Worm (Caenorhabditis elegans) whole organism, mixed stage, embryonic: Measurements from ENCODE around the gene T20B12.5.

Experiments
- M03D4.4 ChIP-seq: sonication (generic microtip); optimal IDR thresholded peaks from 2 replicates; lab custom pipeline; 2017; ENCODE audit warnings: mild to moderate bottlenecking, missing genetic modification characterization, missing compliant biosample characterization
- bed-3 ChIP-seq: fragments of 200-800 bp; sonication (Bioruptor generic); optimal IDR thresholded peaks from 3 replicates; lab custom pipeline; 2018; ENCODE audit warnings: mild to moderate bottlenecking, missing genetic modification characterization, moderate library complexity, missing compliant biosample characterization
- blmp-1 ChIP-seq: fragments of 150-350 bp; optimal IDR thresholded peaks from 2 replicates; lab custom pipeline; 2014; ENCODE audit warnings: missing biosample characterization, missing genetic modification characterization
- ceh-39 ChIP-seq: fragments of 150-350 bp; optimal IDR thresholded peaks from 2 replicates; lab custom pipeline; 2014; ENCODE audit warnings: missing biosample characterization, missing genetic modification characterization
- ceh-43 ChIP-seq: fragments of 200-800 bp; sonication (Bioruptor generic); optimal IDR thresholded peaks from 2 replicates; lab custom pipeline; 2018; ENCODE audit warnings: mild to moderate bottlenecking, missing genetic modification characterization, moderate library complexity, missing compliant biosample characterization
- ces-1 ChIP-seq: fragments of 150-350 bp; optimal IDR thresholded peaks from 2 replicates; lab custom pipeline; 2014; ENCODE audit warnings: missing biosample characterization, missing genetic modification reagents, missing genetic modification characterization
- drap-1 ChIP-seq: fragments of 200-800 bp; sonication (Bioruptor generic); optimal IDR thresholded peaks from 3 replicates; lab custom pipeline; 2018; ENCODE audit warnings: mild to moderate bottlenecking, missing genetic modification characterization, missing compliant biosample characterization
- elt-1 ChIP-seq: sonication (generic microtip); optimal IDR thresholded peaks from 2 replicates; lab custom pipeline; 2017; ENCODE audit warnings: missing genetic modification characterization, mild to moderate bottlenecking, missing compliant biosample characterization, antibody characterized with exemption, moderate library complexity, borderline replicate concordance; ENCODE audit not compliant: insufficient read depth
- elt-3 ChIP-seq: fragments of 150-350 bp; optimal IDR thresholded peaks from 2 replicates; lab custom pipeline; 2014; ENCODE audit warnings: missing biosample characterization, missing genetic modification characterization
- flh-1 ChIP-seq: fragments of 200-800 bp; sonication (Bioruptor generic); optimal IDR thresholded peaks from 2 replicates; lab custom pipeline; 2018; ENCODE audit warnings: mild to moderate bottlenecking, missing genetic modification characterization, moderate library complexity, missing compliant biosample characterization
- ham-2 ChIP-seq: fragments of 200-800 bp; sonication (Bioruptor generic); optimal IDR thresholded peaks from 2 replicates; lab custom pipeline; 2018; ENCODE audit warnings: mild to moderate bottlenecking, missing genetic modification characterization, missing compliant biosample characterization
- hlh-1 ChIP-seq: fragments of 150-350 bp; optimal IDR thresholded peaks from 2 replicates; lab custom pipeline; 2014; ENCODE audit warnings: missing biosample characterization, missing genetic modification reagents, missing genetic modification characterization
- lin-13 ChIP-seq: fragments of 150-350 bp; optimal IDR thresholded peaks from 2 replicates; lab custom pipeline; 2014; ENCODE audit warnings: missing biosample characterization, missing genetic modification characterization
- lin-32 ChIP-seq: fragments of 200-800 bp; sonication (Bioruptor generic); optimal IDR thresholded peaks from 2 replicates; lab custom pipeline; 2018; ENCODE audit warnings: mild to moderate bottlenecking, missing genetic modification characterization, missing compliant biosample characterization
- lsy-2 ChIP-seq: fragments of 150-350 bp; optimal IDR thresholded peaks from 2 replicates; lab custom pipeline; 2014; ENCODE audit warnings: missing biosample characterization, missing genetic modification characterization
- mep-1 ChIP-seq: fragments of 150-350 bp; optimal IDR thresholded peaks from 2 replicates; lab custom pipeline; 2017; ENCODE audit warnings: missing biosample characterization, missing genetic modification reagents, missing genetic modification characterization, inconsistent platforms
- mls-2 ChIP-seq: sonication (generic microtip); optimal IDR thresholded peaks from 2 replicates; lab custom pipeline; 2016; ENCODE audit warnings: mild to moderate bottlenecking, missing genetic modification characterization, moderate library complexity, missing compliant biosample characterization
- nhr-12 ChIP-seq: fragments of 150-350 bp; optimal IDR thresholded peaks from 2 replicates; lab custom pipeline; 2014; ENCODE audit warnings: missing biosample characterization, missing genetic modification characterization
- nhr-2 ChIP-seq: fragments of 150-350 bp; optimal IDR thresholded peaks from 2 replicates; lab custom pipeline; 2014; ENCODE audit warnings: missing biosample characterization, missing genetic modification characterization
- nhr-28 ChIP-seq: fragments of 150-350 bp; optimal IDR thresholded peaks from 2 replicates; lab custom pipeline; 2014; ENCODE audit warnings: missing biosample characterization, missing genetic modification characterization
- nhr-76 ChIP-seq: sonication (generic microtip); optimal IDR thresholded peaks from 2 replicates; lab custom pipeline; 2017; ENCODE audit warnings: missing biosample characterization, missing genetic modification characterization
- pha-4 ChIP-seq: fragments of 150-350 bp; optimal IDR thresholded peaks from 2 replicates; lab custom pipeline; 2018; ENCODE audit warnings: missing biosample characterization, missing genetic modification reagents, missing genetic modification characterization
- sem-2 ChIP-seq: fragments of 200-800 bp; sonication (Bioruptor generic); optimal IDR thresholded peaks from 2 replicates; lab custom pipeline; 2018; ENCODE audit warnings: mild to moderate bottlenecking, missing genetic modification characterization, missing compliant biosample characterization
- snpc-4 ChIP-seq: fragments of 150-350 bp; optimal IDR thresholded peaks from 2 replicates; lab custom pipeline; 2014; ENCODE audit warnings: missing biosample characterization, missing genetic modification characterization
- sptf-1 ChIP-seq: sonication (generic microtip); optimal IDR thresholded peaks from 2 replicates; lab custom pipeline; 2017; ENCODE audit warnings: mild to moderate bottlenecking, missing genetic modification characterization, moderate library complexity, missing compliant biosample characterization
- tbx-8 ChIP-seq: fragments of 200-800 bp; sonication (Bioruptor generic); optimal IDR thresholded peaks from 2 replicates; lab custom pipeline; 2018; ENCODE audit warnings: mild to moderate bottlenecking, missing genetic modification characterization, moderate library complexity, missing compliant biosample characterization
- unc-120 ChIP-seq: sonication (generic microtip); optimal IDR thresholded peaks from 2 replicates; lab custom pipeline; 2017; ENCODE audit warnings: missing genetic modification characterization, missing compliant biosample characterization; ENCODE audit not compliant: poor library complexity, severe bottlenecking
- unc-39 ChIP-seq: fragments of 150-350 bp; optimal IDR thresholded peaks from 2 replicates; lab custom pipeline; 2014; ENCODE audit warnings: missing biosample characterization, missing genetic modification characterization
- unc-62 ChIP-seq: fragments of 150-350 bp; optimal IDR thresholded peaks from 2 replicates; lab custom pipeline; 2014; ENCODE audit warnings: missing biosample characterization, missing genetic modification reagents, missing genetic modification characterization
- ztf-11 ChIP-seq: fragments of 150-350 bp; optimal IDR thresholded peaks from 2 replicates; lab custom pipeline; 2014; ENCODE audit warnings: missing biosample characterization, missing genetic modification characterization

Gene T20B12.5

ce11 chrIII:7385929-7386328, 19.0 kb upstream of the T20B12.5 start, which contains the start of gene trd-1:
Gene trd-1, plus strand, starts transcription at chrIII:7386229.
- TF ChIP-seq flh-1 (GFP tag; lab: Kevin White, UChicago) (no peak), pha-4 (tag; lab: Kevin White, UChicago) (no peak), elt-1 (no peak), M03D4.4 (tag; lab: Kevin White, UChicago) (no peak), lsy-2 (tag; lab: Kevin White, UChicago) (no peak), snpc-4 (tag; lab: Kevin White, UChicago) (no peak), nhr-12 (tag; lab: Kevin White, UChicago) (no peak), drap-1 (GFP tag; lab: Kevin White, UChicago) (no peak), ztf-11 (no peak), mls-2 (tag; lab: Kevin White, UChicago) (no peak), sem-2 (GFP tag; lab: Kevin White, UChicago) (no peak), sptf-1 (tag; lab: Kevin White, UChicago) (no peak), bed-3 (no peak), unc-120 (tag; lab: Kevin White, UChicago) (no peak), lin-32 (no peak), ceh-39 (tag; lab: Kevin White, UChicago) (no peak), unc-39 (tag; lab: Kevin White, UChicago) (no peak), blmp-1 (tag; lab: Kevin White, UChicago) (no peak)

DNA sequence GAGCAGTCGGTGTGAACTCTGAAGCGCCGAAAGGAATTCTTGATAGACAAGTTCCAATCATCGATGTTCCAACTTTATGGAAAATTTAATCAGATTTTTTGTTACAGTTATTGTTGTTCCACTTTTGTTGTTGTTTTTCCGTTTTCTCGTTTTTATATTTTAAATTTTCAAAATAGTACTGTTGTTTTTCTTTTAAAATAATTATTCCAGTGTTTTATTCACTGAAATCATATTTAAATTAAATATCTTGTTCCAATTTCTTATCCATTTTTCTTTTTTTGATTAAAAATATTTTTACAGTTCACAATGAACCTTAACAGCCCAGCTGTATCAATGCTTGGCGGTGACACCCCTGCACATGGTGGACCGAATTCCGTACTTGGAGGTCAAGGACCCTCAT, 16.8 kb upstream of the T20B12.5 start, which contains the start of gene tbp-1:
Gene tbp-1, plus strand, starts transcription at position 301 of the 400 bp plus-strand sequence.
- no peak for TF ChIP-seq elt-3
- no peak for TF ChIP-seq mep-1 (tag; lab: Kevin White, UChicago)
- no peak for TF ChIP-seq ztf-11
- TF ChIP-seq nhr-2 (tag; lab: Kevin White, UChicago), result no peak
- no peak for TF ChIP-seq M03D4.4 (tag; lab: Kevin White, UChicago)
- TF ChIP-seq hlh-1, result no peak
- TF ChIP-seq unc-62, result no peak
- TF ChIP-seq tbx-8 (GFP tag; lab: Kevin White, UChicago), result no peak
- no peak for TF ChIP-seq blmp-1 (tag; lab: Kevin White, UChicago)
- TF ChIP-seq sem-2 (GFP tag; lab: Kevin White, UChicago), result no peak
- no peak for TF ChIP-seq snpc-4 (tag; lab: Kevin White, UChicago)
- no peak for TF ChIP-seq bed-3

DNA sequence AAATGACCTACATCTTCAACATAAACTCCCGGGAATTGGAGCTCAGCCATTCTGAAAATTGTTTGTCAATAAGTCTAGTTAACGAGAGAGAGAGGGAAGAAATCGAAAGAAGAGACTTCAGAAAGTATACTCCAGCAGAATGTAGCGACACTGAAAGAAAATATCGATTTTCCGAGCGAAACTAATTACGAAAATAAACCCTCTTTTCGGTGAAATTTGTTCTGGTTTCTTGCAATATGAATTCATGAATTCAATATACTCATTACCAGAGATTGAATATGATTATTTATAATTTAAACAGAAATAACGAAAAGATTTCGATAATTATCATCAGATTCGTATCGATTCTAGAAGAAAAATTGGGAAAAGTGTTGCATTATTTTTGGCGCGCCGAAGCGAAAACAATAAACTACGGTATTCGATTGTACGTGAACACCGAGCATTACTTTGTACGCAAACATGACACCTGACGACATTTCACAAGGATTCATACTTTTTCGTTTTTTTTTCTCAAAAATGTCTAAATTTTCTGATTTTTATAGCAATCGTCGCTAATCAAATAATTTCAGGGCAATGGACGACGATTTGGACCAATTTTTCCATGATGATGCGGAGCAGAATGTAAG, 14.7 kb upstream of the T20B12.5 start, which contains the start of the genes hmg-4 and T20B12.3:
Gene hmg-4, minus strand, starts transcription at position 51 of the 626 bp plus-strand sequence.
Gene T20B12.3, plus strand, starts transcription at position 570 of the 626 bp plus-strand sequence.
- TF ChIP-seq ces-1 (GFP tag; lab: Kevin White, UChicago) (peak; percentile 64), ztf-11 (no peak), unc-39 (tag; lab: Kevin White, UChicago) (no peak), nhr-2 (tag; lab: Kevin White, UChicago) (no peak), ceh-43 (GFP tag; lab: Kevin White, UChicago) (peak; percentile 16), flh-1 (GFP tag; lab: Kevin White, UChicago) (no peak), pha-4 (tag; lab: Kevin White, UChicago) (peak; percentile 16), snpc-4 (tag; lab: Kevin White, UChicago) (no peak), nhr-12 (tag; lab: Kevin White, UChicago) (no peak), lsy-2 (tag; lab: Kevin White, UChicago) (peak; percentile 94), elt-3 (no peak)

DNA sequence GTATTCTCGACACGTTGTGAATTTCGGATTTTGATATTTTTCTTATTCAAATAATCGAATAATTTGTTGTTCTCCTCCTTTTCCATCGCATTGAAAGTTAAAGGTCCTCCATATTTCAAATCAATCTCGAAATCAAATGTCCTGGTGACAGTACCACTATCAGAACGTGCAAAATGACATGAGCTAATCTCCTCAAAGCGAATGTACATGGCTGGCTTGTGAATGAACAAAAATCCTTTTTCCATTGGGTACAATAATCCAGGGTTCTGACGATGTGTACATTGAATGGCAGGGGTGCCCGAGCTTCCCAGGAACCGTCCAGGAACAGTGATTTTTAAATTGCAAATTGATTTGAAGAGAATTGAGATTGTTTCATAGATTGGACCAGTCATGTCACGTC, 13.2 kb upstream of the T20B12.5 start:
- TF ChIP-seq ztf-11 (no peak), ham-2 (GFP tag; lab: Kevin White, UChicago) (no peak), ceh-43 (GFP tag; lab: Kevin White, UChicago) (no peak), tbx-8 (GFP tag; lab: Kevin White, UChicago) (no peak), mls-2 (tag; lab: Kevin White, UChicago) (no peak), drap-1 (GFP tag; lab: Kevin White, UChicago) (no peak), lin-13 (no peak), ceh-39 (tag; lab: Kevin White, UChicago) (no peak), nhr-28 (no peak), flh-1 (GFP tag; lab: Kevin White, UChicago) (no peak), sem-2 (GFP tag; lab: Kevin White, UChicago) (no peak), pha-4 (tag; lab: Kevin White, UChicago) (no peak), blmp-1 (tag; lab: Kevin White, UChicago) (no peak), nhr-76 (tag; lab: Kevin White, UChicago) (no peak), mep-1 (tag; lab: Kevin White, UChicago) (no peak)
